Worm (Caenorhabditis elegans) whole organism, L4 larva: Measurements from ENCODE around the gene ugt-43.
A peak's percentile ranks its signal among the peaks of the same experiment; 100 is the strongest.

ENCODE experiments used
- F10B5.3 ChIP-seq: sonication (generic microtip); optimal IDR thresholded peaks from 2 replicates; lab custom pipeline; 2016; ENCODE audit warnings: mild to moderate bottlenecking, missing genetic modification characterization, missing compliant biosample characterization
- F37D6.2 ChIP-seq: sonication (generic microtip); optimal IDR thresholded peaks from 2 replicates; lab custom pipeline; 2016; ENCODE audit warnings: mild to moderate bottlenecking, missing genetic modification characterization, missing compliant biosample characterization
- F49E8.2 ChIP-seq: sonication (generic microtip); optimal IDR thresholded peaks from 2 replicates; lab custom pipeline; 2016; ENCODE audit warnings: missing compliant biosample characterization, mild to moderate bottlenecking, missing genetic modification characterization, borderline replicate concordance
- T26A8.4 ChIP-seq: fragments of 200-800 bp; sonication (Bioruptor generic); IDR thresholded peaks from 2 replicates; pipeline ENCODE4 v1.3.6; 2022; ENCODE audit warnings: missing genetic modification characterization, missing compliant biosample characterization
- Y105C5A.15 ChIP-seq: fragments of 200-800 bp; sonication (Bioruptor generic); IDR thresholded peaks from 2 replicates; pipeline ENCODE4 v1.3.6; 2022; ENCODE audit warnings: missing genetic modification characterization, missing compliant biosample characterization
- Y48G9A.11 ChIP-seq: fragments of 200-800 bp; sonication (Bioruptor generic); IDR thresholded peaks from 2 replicates; pipeline ENCODE4 v1.3.6; 2022; ENCODE audit warnings: missing genetic modification reagents, missing genetic modification characterization, missing compliant biosample characterization
- ZK546.5 ChIP-seq, 2 experiments: sonication (generic microtip); optimal IDR thresholded peaks; 2 replicates each; lab custom pipeline; 2017; ENCODE audit warnings: missing biosample characterization in 2 of 2, missing genetic modification characterization in 2 of 2
- ama-1 ChIP-seq: fragments of 150-350 bp; optimal IDR thresholded peaks from 2 replicates; lab custom pipeline; 2014; ENCODE audit warnings: inconsistent platforms, mixed read lengths
- attf-4 ChIP-seq: sonication (generic microtip); optimal IDR thresholded peaks from 3 replicates; lab custom pipeline; 2017; ENCODE audit warnings: missing biosample characterization, missing genetic modification characterization
- ceh-20 ChIP-seq: fragments of 200-800 bp; sonication (Bioruptor generic); IDR thresholded peaks from 2 replicates; pipeline ENCODE4 v1.3.6; 2022; ENCODE audit warnings: missing genetic modification reagents, missing genetic modification characterization, missing compliant biosample characterization
- ceh-44 ChIP-seq: fragments of 200-800 bp; sonication (Bioruptor generic); IDR thresholded peaks from 2 replicates; pipeline ENCODE4 v1.3.6; 2022; ENCODE audit warnings: missing genetic modification reagents, missing genetic modification characterization, missing compliant biosample characterization
- ceh-62 ChIP-seq: sonication (generic microtip); optimal IDR thresholded peaks from 2 replicates; lab custom pipeline; 2017; ENCODE audit warnings: missing biosample characterization, missing genetic modification characterization
- ces-1 ChIP-seq: fragments of 150-350 bp; sonication (generic microtip); optimal IDR thresholded peaks from 4 replicates; lab custom pipeline; 2014; ENCODE audit warnings: missing biosample characterization, missing genetic modification reagents, missing genetic modification characterization
- cey-2 ChIP-seq: sonication (generic microtip); optimal IDR thresholded peaks from 3 replicates; lab custom pipeline; 2017; ENCODE audit warnings: missing genetic modification characterization, mild to moderate bottlenecking, missing compliant biosample characterization, antibody characterized with exemption, borderline replicate concordance; ENCODE audit not compliant: insufficient read depth
- daf-19 ChIP-seq: fragments of 200-800 bp; sonication (Bioruptor generic); conservative IDR thresholded peaks from 2 replicates; pipeline ENCODE4 v1.3.6; 2022; ENCODE audit warnings: missing genetic modification characterization, missing compliant biosample characterization
- dmd-8 ChIP-seq: fragments of 200-800 bp; sonication (Bioruptor generic); IDR thresholded peaks from 2 replicates; pipeline ENCODE4 v1.3.6; 2022; ENCODE audit warnings: missing genetic modification characterization, missing compliant biosample characterization
- dmd-9 ChIP-seq: fragments of 200-800 bp; sonication (Bioruptor generic); IDR thresholded peaks from 2 replicates; pipeline ENCODE4 v1.3.6; 2022; ENCODE audit warnings: missing genetic modification reagents, missing genetic modification characterization, missing compliant biosample characterization
- dpl-1 ChIP-seq: fragments of 150-350 bp; optimal IDR thresholded peaks from 2 replicates; lab custom pipeline; 2014; ENCODE audit warnings: missing biosample characterization, missing genetic modification reagents, missing genetic modification characterization
- duxl-1 ChIP-seq: sonication (generic microtip); optimal IDR thresholded peaks from 2 replicates; lab custom pipeline; 2016; ENCODE audit warnings: mild to moderate bottlenecking, missing genetic modification characterization, moderate library complexity, missing compliant biosample characterization; ENCODE audit not compliant: poor library complexity
- dve-1 ChIP-seq: sonication (generic microtip); optimal IDR thresholded peaks from 2 replicates; lab custom pipeline; 2017; ENCODE audit warnings: antibody characterized with exemption, mild to moderate bottlenecking, missing genetic modification characterization, missing compliant biosample characterization; ENCODE audit not compliant: insufficient read depth
- egl-43 ChIP-seq: fragments of 200-800 bp; sonication (Bioruptor generic); IDR thresholded peaks from 2 replicates; pipeline ENCODE4 v1.3.6; 2022; ENCODE audit warnings: missing genetic modification reagents, missing genetic modification characterization, missing compliant biosample characterization
- fos-1 ChIP-seq: fragments of 150-350 bp; optimal IDR thresholded peaks from 2 replicates; lab custom pipeline; 2014; ENCODE audit warnings: missing biosample characterization, missing genetic modification characterization
- gei-8 ChIP-seq: fragments of 200-800 bp; sonication (Bioruptor generic); optimal IDR thresholded peaks from 2 replicates; lab custom pipeline; 2018; ENCODE audit warnings: mild to moderate bottlenecking, missing genetic modification characterization, missing compliant biosample characterization
- hif-1 ChIP-seq, 2 experiments: sonication (generic microtip); optimal IDR thresholded peaks; 2 replicates each; lab custom pipeline; 2016 to 2017; ENCODE audit warnings: missing compliant biosample characterization in 2 of 2, missing genetic modification characterization in 2 of 2, missing genetic modification reagents in 2 of 2, missing genotype in 2 of 2, mild to moderate bottlenecking in 1 of 2
- jun-1 ChIP-seq: fragments of 150-350 bp; optimal IDR thresholded peaks from 2 replicates; lab custom pipeline; 2014; ENCODE audit warnings: missing biosample characterization, missing genetic modification reagents, missing genetic modification characterization
- lim-7 ChIP-seq: fragments of 200-800 bp; sonication (Bioruptor generic); IDR thresholded peaks from 2 replicates; pipeline ENCODE4 v1.3.6; 2022; ENCODE audit warnings: missing genetic modification characterization, missing compliant biosample characterization
- lsy-2 ChIP-seq, 2 experiments: fragments of 150-350 bp in 1 of 2; sonication (generic microtip) in 1 of 2; optimal IDR thresholded peaks; 2 replicates each; lab custom pipeline; 2014 to 2017; ENCODE audit warnings: missing biosample characterization in 2 of 2, missing genetic modification characterization in 2 of 2
- madf-5 ChIP-seq, 2 experiments: fragments of 200-800 bp; sonication (Bioruptor generic); IDR thresholded peaks; 2 replicates each; pipeline ENCODE4 v1.3.6; 2022; ENCODE audit warnings: missing compliant biosample characterization in 2 of 2, missing genetic modification characterization in 2 of 2
- madf-9 ChIP-seq: fragments of 200-800 bp; sonication (Bioruptor generic); conservative IDR thresholded peaks from 2 replicates; pipeline ENCODE4 v1.3.6; 2022; ENCODE audit warnings: missing genetic modification reagents, missing genetic modification characterization, missing compliant biosample characterization
- mdl-1 ChIP-seq, 2 experiments: fragments of 150-350 bp in 1 of 2; sonication (generic microtip) in 1 of 2; optimal IDR thresholded peaks; 2 replicates each; lab custom pipeline; 2014 to 2017; ENCODE audit warnings: missing biosample characterization in 2 of 2, missing genetic modification characterization in 2 of 2
- mep-1 ChIP-seq: fragments of 150-350 bp; sonication (generic microtip); optimal IDR thresholded peaks from 3 replicates; lab custom pipeline; 2014; ENCODE audit warnings: missing biosample characterization, missing genetic modification characterization
- mes-2 ChIP-seq: sonication (generic microtip); optimal IDR thresholded peaks from 2 replicates; lab custom pipeline; 2016; ENCODE audit warnings: missing genotype, mild to moderate bottlenecking, missing genetic modification characterization, missing compliant biosample characterization; ENCODE audit not compliant: poor library complexity, severe bottlenecking
- mxl-2 ChIP-seq: fragments of 200-800 bp; sonication (Bioruptor generic); conservative IDR thresholded peaks from 2 replicates; pipeline ENCODE4 v1.3.6; 2022; ENCODE audit warnings: missing genetic modification reagents, missing genetic modification characterization, missing compliant biosample characterization
- nhr-10 ChIP-seq: fragments of 150-350 bp; optimal IDR thresholded peaks from 2 replicates; lab custom pipeline; 2014; ENCODE audit warnings: missing biosample characterization, missing genetic modification characterization
- nhr-237 ChIP-seq: sonication (generic microtip); optimal IDR thresholded peaks from 2 replicates; lab custom pipeline; 2017; ENCODE audit warnings: missing biosample characterization, missing genetic modification characterization
- nhr-42 ChIP-seq: fragments of 200-800 bp; sonication (Bioruptor generic); IDR thresholded peaks from 2 replicates; pipeline ENCODE4 v1.3.6; 2022; ENCODE audit warnings: missing genetic modification characterization, missing compliant biosample characterization
- nhr-6 ChIP-seq: fragments of 150-350 bp; optimal IDR thresholded peaks from 2 replicates; lab custom pipeline; 2014; ENCODE audit warnings: missing biosample characterization, missing genetic modification characterization
- saeg-2 ChIP-seq: fragments of 200-800 bp; sonication (Bioruptor generic); IDR thresholded peaks from 2 replicates; pipeline ENCODE4 v1.3.6; 2022; ENCODE audit warnings: missing genetic modification reagents, missing genetic modification characterization, missing compliant biosample characterization
- sdz-12 ChIP-seq: fragments of 200-800 bp; sonication (Bioruptor generic); optimal IDR thresholded peaks from 2 replicates; lab custom pipeline; 2018; ENCODE audit warnings: mild to moderate bottlenecking, missing genetic modification characterization, missing compliant biosample characterization
- skn-1 ChIP-seq: fragments of 150-350 bp; optimal IDR thresholded peaks from 2 replicates; lab custom pipeline; 2014; ENCODE audit warnings: missing biosample characterization, missing genetic modification characterization
- snpc-1.2 ChIP-seq: fragments of 200-800 bp; sonication (Bioruptor generic); IDR thresholded peaks from 2 replicates; pipeline ENCODE4 v1.3.6; 2022; ENCODE audit warnings: missing genetic modification reagents, missing genetic modification characterization, missing compliant biosample characterization
- snpc-4 ChIP-seq: fragments of 150-350 bp; optimal IDR thresholded peaks from 2 replicates; lab custom pipeline; 2014; ENCODE audit warnings: missing biosample characterization, missing genetic modification characterization
- tag-97 ChIP-seq: fragments of 200-800 bp; sonication (Bioruptor generic); IDR thresholded peaks from 2 replicates; pipeline ENCODE4 v1.3.6; 2022; ENCODE audit warnings: missing genetic modification characterization, missing compliant biosample characterization
- vab-7 ChIP-seq: fragments of 200-800 bp; sonication (Bioruptor generic); IDR thresholded peaks from 2 replicates; pipeline ENCODE4 v1.3.6; 2022; ENCODE audit warnings: missing genetic modification reagents, missing genetic modification characterization, missing compliant biosample characterization
- zfp-3 ChIP-seq: fragments of 200-800 bp; sonication (Bioruptor generic); conservative IDR thresholded peaks from 2 replicates; pipeline ENCODE4 v1.3.6; 2022; ENCODE audit warnings: missing genetic modification reagents, missing genetic modification characterization, missing compliant biosample characterization
- zip-11 ChIP-seq: fragments of 200-800 bp; sonication (Bioruptor generic); IDR thresholded peaks from 2 replicates; pipeline ENCODE4 v1.3.6; 2022; ENCODE audit warnings: missing genetic modification characterization, missing compliant biosample characterization
- zip-2 ChIP-seq: fragments of 150-350 bp; optimal IDR thresholded peaks from 2 replicates; lab custom pipeline; 2014; ENCODE audit warnings: missing biosample characterization, missing genetic modification characterization
- ztf-7 ChIP-seq: fragments of 150-350 bp; optimal IDR thresholded peaks from 2 replicates; lab custom pipeline; 2014; ENCODE audit warnings: missing biosample characterization, missing genetic modification characterization

The ugt-43 gene

DNA sequence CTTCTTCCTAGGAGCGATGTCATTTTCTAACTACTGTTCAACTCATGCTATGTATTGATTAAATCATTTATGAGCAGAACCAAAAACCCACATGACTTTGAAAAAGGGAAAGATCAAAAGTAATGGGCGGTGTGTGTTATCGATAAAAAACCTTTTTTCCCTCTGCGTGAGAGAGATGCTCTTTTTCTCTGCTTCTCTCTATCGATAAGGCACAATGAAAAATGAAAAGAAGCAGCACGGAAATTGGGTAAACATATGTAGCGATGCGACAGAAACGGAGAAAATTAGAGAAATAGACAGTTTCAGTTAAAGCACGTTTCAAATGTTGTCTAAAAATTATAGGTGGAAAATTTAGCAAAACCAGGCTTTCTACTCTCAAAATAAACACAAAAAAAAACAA lies 38.0 kb downstream of the ugt-43 start (continued):
- TF ChIP-seq daf-19 (GFP tag; lab: Robert Waterston, UW) = no peak
- TF ChIP-seq fos-1 (tag; lab: Kevin White, UChicago) = no peak
- TF ChIP-seq dmd-8 (GFP tag; lab: Robert Waterston, UW) = no peak
- TF ChIP-seq mxl-2 (GFP tag; lab: Robert Waterston, UW) = no peak
- no peak for TF ChIP-seq F49E8.2 (tag; lab: Kevin White, UChicago)
- peak; percentile 77 for TF ChIP-seq nhr-6 (tag; lab: Kevin White, UChicago)
- no peak for TF ChIP-seq egl-43 (GFP tag; lab: Robert Waterston, UW)
- TF ChIP-seq snpc-4 (tag; lab: Kevin White, UChicago) = no peak
- TF ChIP-seq Y48G9A.11 (GFP tag; lab: Robert Waterston, UW) = no peak
- TF ChIP-seq ceh-20 (GFP tag; lab: Robert Waterston, UW) = no peak
- no peak for TF ChIP-seq madf-9 (GFP tag; lab: Robert Waterston, UW)
- TF ChIP-seq F37D6.2 (tag; lab: Kevin White, UChicago) = no peak
- TF ChIP-seq dpl-1 (GFP tag; lab: Kevin White, UChicago) = no peak
- no peak for TF ChIP-seq ZK546.5 (tag; optimal IDR thresholded peaks at IDR 0.05; lab: Kevin White, UChicago)
- no peak for TF ChIP-seq tag-97 (GFP tag; lab: Robert Waterston, UW)
- no peak for TF ChIP-seq zip-11 (GFP tag; lab: Robert Waterston, UW)
- TF ChIP-seq ces-1 (GFP tag; lab: Kevin White, UChicago) = no peak

DNA sequence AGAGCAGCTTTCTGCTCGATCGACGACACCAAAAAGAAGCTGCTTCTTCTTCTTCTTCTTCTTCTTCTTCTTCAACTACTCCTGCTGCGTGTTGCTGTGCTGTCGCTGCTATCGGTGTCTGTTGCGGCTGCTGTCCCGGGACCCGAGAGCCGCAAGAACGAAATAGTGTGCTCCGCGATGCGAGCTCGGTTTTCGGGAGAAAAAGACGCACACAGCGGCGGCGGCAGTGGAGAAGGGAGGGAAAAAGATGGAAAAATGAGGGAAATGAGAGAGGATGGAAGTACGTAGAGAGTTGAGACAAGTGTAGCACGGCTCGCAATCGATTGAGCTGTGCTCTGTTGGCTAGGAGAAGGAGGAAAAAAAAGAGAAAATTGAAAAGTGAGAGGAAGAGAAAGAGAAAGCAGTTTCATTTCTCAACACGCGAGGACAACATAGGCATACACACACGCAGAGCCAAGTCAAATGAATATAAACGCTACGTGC lies 39.4 kb downstream of the ugt-43 start:
- TF ChIP-seq gei-8 (GFP tag; lab: Kevin White, UChicago) (no peak), mes-2 (tag; lab: Kevin White, UChicago) (no peak), hif-1 (tag; optimal IDR thresholded peaks at IDR 0.05; lab: Kevin White, UChicago) (peak in 1 of 2 experiments; percentile 28), snpc-4 (tag; lab: Kevin White, UChicago) (no peak), cey-2 (tag; lab: Kevin White, UChicago) (no peak), madf-9 (GFP tag; lab: Robert Waterston, UW) (0 out of 2 replicates have a peak, but pooled peaks have one; percentile 40), ztf-7 (tag; lab: Kevin White, UChicago) (no peak), lim-7 (GFP tag; lab: Robert Waterston, UW) (no peak), madf-5 (GFP tag; IDR thresholded peaks at IDR 0.05; lab: Robert Waterston, UW) (no peak), daf-19 (GFP tag; lab: Robert Waterston, UW) (no peak), F10B5.3 (no peak), nhr-42 (no peak), Y105C5A.15 (GFP tag; lab: Robert Waterston, UW) (no peak), ama-1 (no peak), zip-2 (tag; lab: Kevin White, UChicago) (no peak), T26A8.4 (no peak), F37D6.2 (tag; lab: Kevin White, UChicago) (peak; percentile 62), dve-1 (tag; lab: Kevin White, UChicago) (no peak), ceh-20 (GFP tag; lab: Robert Waterston, UW) (no peak), nhr-237 (tag; lab: Kevin White, UChicago) (no peak), ZK546.5 (tag; optimal IDR thresholded peaks at IDR 0.05; lab: Kevin White, UChicago) (no peak), lsy-2 (tag; optimal IDR thresholded peaks at IDR 0.05; lab: Kevin White, UChicago) (peak; percentile 17 to 37), dpl-1 (GFP tag; lab: Kevin White, UChicago) (no peak), ceh-62 (tag; lab: Kevin White, UChicago) (no peak), mep-1 (tag; lab: Kevin White, UChicago) (peak; percentile 74), jun-1 (no peak), duxl-1 (tag; lab: Kevin White, UChicago) (no peak), ceh-44 (GFP tag; lab: Robert Waterston, UW) (no peak), sdz-12 (GFP tag; lab: Kevin White, UChicago) (no peak), attf-4 (tag; lab: Kevin White, UChicago) (no peak), nhr-10 (tag; lab: Kevin White, UChicago) (no peak), snpc-1.2 (GFP tag; lab: Robert Waterston, UW) (0 out of 2 replicates have a peak, but pooled peaks have one; percentile 28), saeg-2 (no peak), mdl-1 (tag; optimal IDR thresholded peaks at IDR 0.05; lab: Kevin White, UChicago) (peak; percentile 32 to 54), skn-1 (no peak), dmd-9 (GFP tag; lab: Robert Waterston, UW) (no peak), vab-7 (GFP tag; lab: Robert Waterston, UW) (0 out of 2 replicates have a peak, but pooled peaks have one; percentile 12), zfp-3 (GFP tag; lab: Robert Waterston, UW) (no peak)
